Worm (Caenorhabditis elegans) whole organism, mixed stage, embryonic: ENCODE measurements around the gene lys-2.

Experiments used
- blmp-1 ChIP-seq: fragments of 150-350 bp; optimal IDR thresholded peaks from 2 replicates; lab custom pipeline; 2014; ENCODE audit warnings: missing biosample characterization, missing genetic modification characterization
- ces-1 ChIP-seq: fragments of 150-350 bp; optimal IDR thresholded peaks from 2 replicates; lab custom pipeline; 2014; ENCODE audit warnings: missing biosample characterization, missing genetic modification reagents, missing genetic modification characterization
- mep-1 ChIP-seq: fragments of 150-350 bp; optimal IDR thresholded peaks from 2 replicates; lab custom pipeline; 2017; ENCODE audit warnings: missing biosample characterization, missing genetic modification reagents, missing genetic modification characterization, inconsistent platforms
- nhr-2 ChIP-seq: fragments of 150-350 bp; optimal IDR thresholded peaks from 2 replicates; lab custom pipeline; 2014; ENCODE audit warnings: missing biosample characterization, missing genetic modification characterization
- nhr-76 ChIP-seq: sonication (generic microtip); optimal IDR thresholded peaks from 2 replicates; lab custom pipeline; 2017; ENCODE audit warnings: missing biosample characterization, missing genetic modification characterization
- pha-4 ChIP-seq: fragments of 150-350 bp; optimal IDR thresholded peaks from 2 replicates; lab custom pipeline; 2018; ENCODE audit warnings: missing biosample characterization, missing genetic modification reagents, missing genetic modification characterization
- unc-62 ChIP-seq: fragments of 150-350 bp; optimal IDR thresholded peaks from 2 replicates; lab custom pipeline; 2014; ENCODE audit warnings: missing biosample characterization, missing genetic modification reagents, missing genetic modification characterization

ce11 chrV:10280112-10280511 is 1.2 kb downstream of the lys-2 start:
- TF ChIP-seq nhr-76 (tag; lab: Kevin White, UChicago) (no peak), pha-4 (no peak), ces-1 (GFP tag; lab: Kevin White, UChicago) (no peak), blmp-1 (tag; lab: Kevin White, UChicago) (no peak), mep-1 (tag; lab: Kevin White, UChicago) (no peak), nhr-2 (tag; lab: Kevin White, UChicago) (no peak), unc-62 (no peak)
